Fruit fly (Drosophila melanogaster): ENCODE results near the gene yem.
A peak's percentile ranks its signal among the peaks of the same experiment; 100 is the strongest.

yem gene

DNA sequence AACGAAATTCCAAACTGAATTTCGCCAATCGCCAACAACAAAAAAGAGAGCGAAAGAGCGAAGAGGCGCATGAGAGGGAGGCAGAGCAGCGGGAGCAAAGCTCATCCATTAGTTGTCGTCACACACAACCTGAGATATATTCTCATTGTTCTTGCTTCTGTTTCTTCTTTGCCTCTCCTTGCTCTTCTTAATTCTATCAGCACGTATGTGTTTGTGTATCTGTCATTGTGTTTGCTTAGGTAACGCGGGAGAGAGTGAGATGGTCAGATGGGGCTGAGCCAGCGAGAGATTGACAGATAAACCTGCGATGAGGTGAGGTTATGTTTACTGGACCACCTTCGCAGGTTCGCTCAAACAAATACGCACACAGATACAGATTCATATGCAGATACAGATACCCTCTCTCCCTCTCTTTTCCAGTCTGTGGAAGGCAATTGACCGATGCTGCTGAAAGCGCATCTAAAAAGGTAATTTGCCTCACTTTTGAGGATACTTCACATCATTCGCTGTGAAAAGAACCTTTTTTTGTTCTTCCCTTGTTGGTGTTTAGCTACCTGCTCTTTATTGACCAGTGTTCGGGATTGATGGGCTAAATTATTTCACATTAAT lies 48.6 kb downstream of the yem start (continued):
- TF ChIP-seq CG18599 (GFP tag; optimal IDR thresholded peaks at IDR 0.05) (peak; percentile 18), Dek (tag; optimal IDR thresholded peaks at IDR 0.05) (no peak), sens (GFP tag) (peak; percentile 31), pros (GFP tag; optimal IDR thresholded peaks at IDR 0.05) (no peak), Rfx (GFP tag; IDR thresholded peaks at IDR 0.05) (no peak), mirr (GFP tag; optimal IDR thresholded peaks at IDR 0.05) (peak; percentile 61), Mes4 (GFP tag; optimal IDR thresholded peaks at IDR 0.05) (no peak), Abd-B (GFP tag; optimal IDR thresholded peaks at IDR 0.05) (no peak), CG4820 (GFP tag; optimal IDR thresholded peaks at IDR 0.05) (no peak), pnt (GFP tag; optimal IDR thresholded peaks at IDR 0.05) (no peak), Dip3 (GFP tag; optimal IDR thresholded peaks at IDR 0.05) (no peak), danr (GFP tag; IDR thresholded peaks at IDR 0.05) (no peak), CG4404 (GFP tag; IDR thresholded peaks at IDR 0.05) (no peak), CG2712 (tag; optimal IDR thresholded peaks at IDR 0.05) (no peak), fu2 (GFP tag; optimal IDR thresholded peaks at IDR 0.05) (no peak), Aef1 (GFP tag; IDR thresholded peaks at IDR 0.05) (no peak), CG8944 (GFP tag; optimal IDR thresholded peaks at IDR 0.05) (no peak), ken (GFP tag; IDR thresholded peaks at IDR 0.05) (no peak), her (GFP tag; optimal IDR thresholded peaks at IDR 0.05) (no peak), crol (GFP tag; IDR thresholded peaks at IDR 0.05) (peak; percentile 75), CG42726 (GFP tag; IDR thresholded peaks at IDR 0.05; ENCODE audit: partially characterized antibody) (no peak), Nf-YC (tag; optimal IDR thresholded peaks at IDR 0.05) (no peak), stc (GFP tag; IDR thresholded peaks at IDR 0.05) (0 out of 2 replicates have a peak, but pooled peaks have one; percentile 14), CG15479 (GFP tag; optimal IDR thresholded peaks at IDR 0.05) (peak; percentile 94), Sry-β (GFP tag; optimal IDR thresholded peaks at IDR 0.05) (no peak), CG8924 (tag; optimal IDR thresholded peaks at IDR 0.05) (peak; percentile 29), lmd (GFP tag; IDR thresholded peaks at IDR 0.05) (no peak), Kr (GFP tag; optimal IDR thresholded peaks at IDR 0.05) (peak; percentile 70), gsb (GFP tag; IDR thresholded peaks at IDR 0.05) (no peak), CG32767 (GFP tag; IDR thresholded peaks at IDR 0.05) (0 out of 2 replicates have a peak, but pooled peaks have one; percentile 55), Scr (GFP tag; IDR thresholded peaks at IDR 0.05; ENCODE audit: partially characterized antibody) (no peak), Pdp1 (GFP tag; optimal IDR thresholded peaks at IDR 0.05) (peak in 1 of 2 experiments; percentile 76), cad (GFP tag; optimal IDR thresholded peaks at IDR 0.05) (peak; percentile 63), Oaz (GFP tag; IDR thresholded peaks at IDR 0.05) (no peak), CG9215 (GFP tag; IDR thresholded peaks at IDR 0.05) (no peak), CG13287 (GFP tag; IDR thresholded peaks at IDR 0.05; ENCODE audit: partially characterized antibody) (no peak), jigr1 (GFP tag; IDR thresholded peaks at IDR 0.05) (no peak), run (tag; optimal IDR thresholded peaks at IDR 0.05) (no peak), Trl (optimal IDR thresholded peaks at IDR 0.05) (peak; percentile 51 to 84), Trl (GFP tag; optimal IDR thresholded peaks at IDR 0.05) (no peak), vnd (GFP tag; IDR thresholded peaks at IDR 0.05; ENCODE audit: partially characterized antibody) (no peak), Dfd (GFP tag; optimal IDR thresholded peaks at IDR 0.05) (no peak), chn (GFP tag; optimal IDR thresholded peaks at IDR 0.05) (no peak), CG30431 (GFP tag; optimal IDR thresholded peaks at IDR 0.05) (no peak), CG2199 (GFP tag; IDR thresholded peaks at IDR 0.05) (0 out of 3 replicates have a peak, but pooled peaks have one; percentile 33), sim (GFP tag; IDR thresholded peaks at IDR 0.05) (no peak), CG31388 (GFP tag; optimal IDR thresholded peaks at IDR 0.05) (no peak), gro (GFP tag; optimal IDR thresholded peaks at IDR 0.05) (no peak), CG12104 (GFP tag; optimal IDR thresholded peaks at IDR 0.05) (no peak), CG11504 (tag; optimal IDR thresholded peaks at IDR 0.05) (no peak), CkIIα-i1 (GFP tag; IDR thresholded peaks at IDR 0.05) (no peak), Stat92E (GFP tag; optimal IDR thresholded peaks at IDR 0.05) (no peak)

All from whole organism, embryonic.